Fruit fly (Drosophila melanogaster) whole organism, embryonic: ENCODE measurements around the gene AGO2.

Source experiments
- CG18764 ChIP-seq: fragments of 200-800 bp; sonication (Bioruptor generic); optimal IDR thresholded peaks from 3 replicates; lab custom pipeline; 2016; ENCODE audit warnings: missing biosample characterization, missing genetic modification characterization
- ERR ChIP-seq: fragments of 200-800 bp; sonication (Bioruptor generic); optimal IDR thresholded peaks from 2 replicates; lab custom pipeline; 2016; ENCODE audit warnings: missing biosample characterization, missing genetic modification characterization
- Six4 ChIP-seq: fragments of 200-800 bp; sonication (Bioruptor generic); optimal IDR thresholded peaks from 2 replicates; lab custom pipeline; 2016; ENCODE audit warnings: missing biosample characterization, missing genetic modification characterization
- fd64A ChIP-seq: fragments of 200-800 bp; sonication (Bioruptor generic); optimal IDR thresholded peaks from 3 replicates; lab custom pipeline; 2018; ENCODE audit warnings: missing biosample characterization, mild to moderate bottlenecking, missing genetic modification characterization

- TF ChIP-seq fd64A (GFP tag; lab: Kevin White, UChicago) (no peak), CG18764 (GFP tag; lab: Kevin White, UChicago) (no peak), ERR (GFP tag; lab: Kevin White, UChicago) (no peak), Six4 (no peak)
These were observed 44.5 kb upstream of the AGO2 start, which contains the start of the genes gdl and gdl-ORF39 for dm6 chr3L:15509398-15509797.
